Worm (Caenorhabditis elegans) whole organism, L4 larva: Measurements from ENCODE around the gene F26F12.2.

ENCODE experiments used
- D1046.2 ChIP-seq: fragments of 200-800 bp; sonication (Bioruptor generic); IDR thresholded peaks from 2 replicates; pipeline ENCODE4 v1.3.6; 2022; ENCODE audit warnings: missing genetic modification characterization, missing compliant biosample characterization
- R02D3.7 ChIP-seq: fragments of 150-350 bp; sonication (generic microtip); optimal IDR thresholded peaks from 3 replicates; lab custom pipeline; 2014; ENCODE audit warnings: missing biosample characterization, missing genetic modification characterization
- hlh-11 ChIP-seq: fragments of 200-800 bp; sonication (Bioruptor generic); optimal IDR thresholded peaks from 2 replicates; lab custom pipeline; 2018; ENCODE audit warnings: mild to moderate bottlenecking, missing genetic modification characterization, missing compliant biosample characterization
- hmg-1.1 ChIP-seq: fragments of 200-800 bp; sonication (Bioruptor generic); IDR thresholded peaks from 2 replicates; pipeline ENCODE4 v1.3.6; 2022; ENCODE audit warnings: missing genetic modification reagents, missing genetic modification characterization, missing compliant biosample characterization
- lim-7 ChIP-seq: fragments of 200-800 bp; sonication (Bioruptor generic); IDR thresholded peaks from 2 replicates; pipeline ENCODE4 v1.3.6; 2022; ENCODE audit warnings: missing genetic modification characterization, missing compliant biosample characterization
- lin-38 ChIP-seq: fragments of 200-800 bp; sonication (Bioruptor generic); IDR thresholded peaks from 2 replicates; pipeline ENCODE4 v1.3.6; 2022; ENCODE audit warnings: missing genetic modification reagents, missing genetic modification characterization, missing compliant biosample characterization
- lsy-2 ChIP-seq, 2 experiments: fragments of 150-350 bp in 1 of 2; sonication (generic microtip) in 1 of 2; optimal IDR thresholded peaks; 2 replicates each; lab custom pipeline; 2014 to 2017; ENCODE audit warnings: missing biosample characterization in 2 of 2, missing genetic modification characterization in 2 of 2

Gene F26F12.2

DNA sequence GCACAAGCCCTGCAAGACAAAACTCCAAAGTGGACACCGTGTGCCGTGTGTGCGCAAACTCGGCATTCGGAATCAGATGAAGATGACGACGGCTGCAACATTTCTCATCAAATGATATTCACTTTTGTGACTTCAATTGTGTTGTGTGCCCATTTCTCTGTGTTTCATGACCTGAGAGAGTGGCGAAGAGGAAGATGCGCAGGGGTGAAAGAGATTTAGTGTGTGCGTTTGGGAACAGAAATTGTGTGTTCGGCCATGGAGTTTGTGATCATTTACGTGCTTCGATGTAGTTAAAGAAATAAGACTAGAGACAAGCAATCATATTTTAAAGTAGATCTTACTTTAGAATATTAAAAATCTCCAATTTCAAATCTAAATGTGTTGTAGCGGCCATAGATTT lies 49.8 kb downstream of the F26F12.2 start (continued):
- TF ChIP-seq lsy-2 (tag; optimal IDR thresholded peaks at IDR 0.05; lab: Kevin White, UChicago) (no peak), hlh-11 (tag; lab: Kevin White, UChicago) (peak; percentile 10), D1046.2 (GFP tag; lab: Robert Waterston, UW) (no peak), lim-7 (GFP tag; lab: Robert Waterston, UW) (no peak), lin-38 (GFP tag; lab: Robert Waterston, UW) (no peak), R02D3.7 (tag; lab: Kevin White, UChicago) (no peak), hmg-1.1 (GFP tag; lab: Robert Waterston, UW) (no peak)
